ENCODE assay signal across 5 fruit fly cellular contexts in the genomic region with DNA sequence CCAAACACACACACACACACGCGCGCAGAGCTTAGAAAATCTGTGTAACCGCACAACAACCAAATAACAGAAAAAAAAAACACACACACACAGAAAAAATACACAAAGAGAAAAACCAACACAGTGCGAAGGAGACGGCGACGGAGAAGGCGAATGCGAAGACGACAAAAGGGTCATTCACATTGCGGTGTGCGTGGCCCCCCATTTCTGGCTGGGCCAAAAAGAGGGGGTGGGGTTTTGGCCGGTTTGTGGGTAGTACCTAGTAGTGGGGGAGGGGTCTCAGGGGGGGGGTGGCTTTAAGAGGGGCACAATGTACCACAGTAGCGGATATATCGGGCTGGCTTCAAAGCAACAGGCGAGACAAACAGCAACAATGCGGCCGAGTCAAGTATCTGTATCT.
TF ChIP-seq lines count a peak whose summit lies in the region.

No protein-coding gene starts in this region.

- TF ChIP-seq CTCF in whole organism, embryonic (GFP tag; optimal IDR thresholded peaks at IDR 0.05; lab: Kevin White, UChicago), result no peak

TF ChIP-seq in whole organism, 6 proteins besides CTCF, POLR2A, EP300 and RAD21:
- TF ChIP-seq psq (optimal IDR thresholded peaks at IDR 0.05; lab: Kevin White, UChicago), result no peak
- TF ChIP-seq EcR (GFP tag; optimal IDR thresholded peaks at IDR 0.05; lab: Kevin White, UChicago), result peak; percentile 9 to 86
- no peak for TF ChIP-seq pan (optimal IDR thresholded peaks at IDR 0.05; lab: Kevin White, UChicago)
- no peak for TF ChIP-seq usp (GFP tag; optimal IDR thresholded peaks at IDR 0.05; lab: Kevin White, UChicago)
- TF ChIP-seq CG8478 (optimal IDR thresholded peaks at IDR 0.05; lab: Kevin White, UChicago), result no peak
- TF ChIP-seq Dll (optimal IDR thresholded peaks at IDR 0.05; lab: Kevin White, UChicago), result no peak

TF ChIP-seq in whole organism, embryonic, 481 proteins besides CTCF, POLR2A, EP300 and RAD21 (continues in another document):
- TF ChIP-seq Jarid2 (GFP tag; optimal IDR thresholded peaks at IDR 0.05; lab: Kevin White, UChicago) (no peak), CG3163 (GFP tag; optimal IDR thresholded peaks at IDR 0.05; lab: Kevin White, UChicago) (no peak), Neu2 (GFP tag; optimal IDR thresholded peaks at IDR 0.05; lab: Kevin White, UChicago; ENCODE audit: borderline replicate concordance) (no peak), Dip2 (GFP tag; IDR thresholded peaks at IDR 0.05; lab: Robert Waterston, UW) (no peak), BEAF-32 (GFP tag; optimal IDR thresholded peaks at IDR 0.05; lab: Kevin White, UChicago) (no peak), chif (GFP tag; optimal IDR thresholded peaks at IDR 0.05; lab: Kevin White, UChicago) (no peak), Adf1 (GFP tag; IDR thresholded peaks at IDR 0.05; lab: Robert Waterston, UW) (no peak), CG12744 (GFP tag; optimal IDR thresholded peaks at IDR 0.05; lab: Kevin White, UChicago) (no peak), cwo (GFP tag; optimal IDR thresholded peaks at IDR 0.05; lab: Kevin White, UChicago) (peak; percentile 2), dpn (GFP tag; optimal IDR thresholded peaks at IDR 0.05; lab: Kevin White, UChicago) (no peak), hbn (GFP tag; IDR thresholded peaks at IDR 0.05; lab: Robert Waterston, UW; ENCODE audit: partially characterized antibody) (no peak), CG11093 (GFP tag; IDR thresholded peaks at IDR 0.05; lab: Robert Waterston, UW) (no peak), unpg (GFP tag; optimal IDR thresholded peaks at IDR 0.05; lab: Kevin White, UChicago) (no peak), Chrac-16 (GFP tag; optimal IDR thresholded peaks at IDR 0.05; lab: Kevin White, UChicago) (no peak), fd3F (GFP tag; optimal IDR thresholded peaks at IDR 0.05; lab: Kevin White, UChicago) (no peak), CG4820 (GFP tag; optimal IDR thresholded peaks at IDR 0.05; lab: Kevin White, UChicago) (no peak), Dad (GFP tag; optimal IDR thresholded peaks at IDR 0.05; lab: Kevin White, UChicago) (no peak), sd (tag; optimal IDR thresholded peaks at IDR 0.05; lab: Kevin White, UChicago) (peak; percentile 51), nau (GFP tag; optimal IDR thresholded peaks at IDR 0.05; lab: Kevin White, UChicago) (no peak), gsb (GFP tag; IDR thresholded peaks at IDR 0.05; lab: Robert Waterston, UW) (no peak), CG6765 (GFP tag; optimal IDR thresholded peaks at IDR 0.05; lab: Kevin White, UChicago) (no peak)

TF ChIP-seq in whole organism, prepupa, 60 proteins besides CTCF, POLR2A, EP300 and RAD21 (continues in another document):
- TF ChIP-seq lz (GFP tag; optimal IDR thresholded peaks at IDR 0.05; lab: Kevin White, UChicago) (no peak), CG11902 (GFP tag; optimal IDR thresholded peaks at IDR 0.05; lab: Kevin White, UChicago) (no peak), Sox102F (GFP tag; optimal IDR thresholded peaks at IDR 0.05; lab: Kevin White, UChicago) (no peak), CG6276 (GFP tag; optimal IDR thresholded peaks at IDR 0.05; lab: Kevin White, UChicago) (peak; percentile 16), CG8119 (GFP tag; IDR thresholded peaks at IDR 0.05; lab: Robert Waterston, UW) (peak; percentile 42; the same call in 1 of the 3 replicates), achi (GFP tag; optimal IDR thresholded peaks at IDR 0.05; lab: Kevin White, UChicago) (no peak), spab (GFP tag; optimal IDR thresholded peaks at IDR 0.05; lab: Kevin White, UChicago) (no peak), dac (GFP tag; optimal IDR thresholded peaks at IDR 0.05; lab: Kevin White, UChicago) (no peak), Eip93F (GFP tag; optimal IDR thresholded peaks at IDR 0.05; lab: Kevin White, UChicago) (no peak), Ets96B (tag; optimal IDR thresholded peaks at IDR 0.05; lab: Kevin White, UChicago) (no peak), Eip78C (GFP tag; lab: Kevin White, UChicago) (no peak), CG3919 (GFP tag; optimal IDR thresholded peaks at IDR 0.05; lab: Kevin White, UChicago) (no peak), fkh (GFP tag; optimal IDR thresholded peaks at IDR 0.05; lab: Kevin White, UChicago) (peak; percentile 65), Blimp-1 (GFP tag; optimal IDR thresholded peaks at IDR 0.05; lab: Kevin White, UChicago) (no peak), Hr4 (GFP tag; optimal IDR thresholded peaks at IDR 0.05; lab: Kevin White, UChicago) (no peak), OdsH (GFP tag; optimal IDR thresholded peaks at IDR 0.05; lab: Kevin White, UChicago) (no peak), eg (GFP tag; IDR thresholded peaks at IDR 0.05; lab: Robert Waterston, UW) (peak; percentile 38; the same call in 1 of the 3 replicates), fd59A (GFP tag; optimal IDR thresholded peaks at IDR 0.05; lab: Kevin White, UChicago) (no peak), CG6792 (GFP tag; optimal IDR thresholded peaks at IDR 0.05; lab: Kevin White, UChicago) (no peak), CG32006 (GFP tag; optimal IDR thresholded peaks at IDR 0.05; lab: Kevin White, UChicago) (no peak), dsx (GFP tag; optimal IDR thresholded peaks at IDR 0.05; lab: Kevin White, UChicago; ENCODE audit: poor library complexity, severe bottlenecking) (peak; percentile 32), Met (GFP tag; optimal IDR thresholded peaks at IDR 0.05; lab: Kevin White, UChicago) (no peak)

TF ChIP-seq in whole organism, pupa, 21 proteins besides CTCF, POLR2A, EP300 and RAD21:
- TF ChIP-seq Snoo (tag; optimal IDR thresholded peaks at IDR 0.05; lab: Kevin White, UChicago) (no peak), fd96Ca (GFP tag; IDR thresholded peaks at IDR 0.05; lab: Robert Waterston, UW) (0 out of 3 replicates have a peak, but pooled peaks have one; percentile 42), CG13204 (GFP tag; optimal IDR thresholded peaks at IDR 0.05; lab: Kevin White, UChicago) (peak; percentile 22), CG15710 (tag; optimal IDR thresholded peaks at IDR 0.05; lab: Kevin White, UChicago) (no peak), D1 (tag; optimal IDR thresholded peaks at IDR 0.05; lab: Kevin White, UChicago) (no peak), CG17806 (tag; optimal IDR thresholded peaks at IDR 0.05; lab: Kevin White, UChicago) (no peak), CG9948 (tag; optimal IDR thresholded peaks at IDR 0.05; lab: Kevin White, UChicago) (no peak), CG14655 (GFP tag; optimal IDR thresholded peaks at IDR 0.05; lab: Kevin White, UChicago) (no peak), Pif1B (GFP tag; optimal IDR thresholded peaks at IDR 0.05; lab: Kevin White, UChicago) (no peak), EcR (GFP tag; optimal IDR thresholded peaks at IDR 0.05; lab: Kevin White, UChicago) (peak; percentile 97), CG32121 (GFP tag; IDR thresholded peaks at IDR 0.05; lab: Robert Waterston, UW) (no peak), CG4496 (GFP tag; IDR thresholded peaks at IDR 0.05; lab: Robert Waterston, UW) (peak; percentile 29; the same call in 1 of the 3 replicates), CG10348 (GFP tag; IDR thresholded peaks at IDR 0.05; lab: Robert Waterston, UW) (no peak), gl (tag; optimal IDR thresholded peaks at IDR 0.05; lab: Kevin White, UChicago) (no peak), Pif1A (GFP tag; optimal IDR thresholded peaks at IDR 0.05; lab: Kevin White, UChicago) (no peak), CG12605 (GFP tag; IDR thresholded peaks at IDR 0.05; lab: Robert Waterston, UW) (peak; percentile 15; the same call in 1 of the 2 replicates), CG34367 (tag; optimal IDR thresholded peaks at IDR 0.05; lab: Kevin White, UChicago) (no peak), CG8301 (tag; optimal IDR thresholded peaks at IDR 0.05; lab: Kevin White, UChicago) (no peak), Ets98B (GFP tag; IDR thresholded peaks at IDR 0.05; lab: Robert Waterston, UW) (peak; percentile 32; the same call in 1 of the 2 replicates)

TF ChIP-seq in whole organism, wandering third instar larva, 38 proteins besides CTCF, POLR2A, EP300 and RAD21:
- TF ChIP-seq CG9705 (GFP tag; optimal IDR thresholded peaks at IDR 0.05; lab: Kevin White, UChicago), result no peak
- TF ChIP-seq Dfd (GFP tag; optimal IDR thresholded peaks at IDR 0.05; lab: Kevin White, UChicago), result peak; percentile 9
- TF ChIP-seq psq (GFP tag; optimal IDR thresholded peaks at IDR 0.05; lab: Kevin White, UChicago), result peak; percentile 34
